Worm (Caenorhabditis elegans) whole organism, L4 larva: Measurements from ENCODE around the gene sri-60.
A peak's percentile ranks its signal among the peaks of the same experiment; 100 is the strongest.
"Not testable (repeated sequence)": the region's sequence is repeated elsewhere in the genome, so short reads cannot be mapped to it uniquely, and the experiment has no call there.

Experiments used
- D1046.2 ChIP-seq: fragments of 200-800 bp; sonication (Bioruptor generic); IDR thresholded peaks from 2 replicates; pipeline ENCODE4 v1.3.6; 2022; ENCODE audit warnings: missing genetic modification characterization, missing compliant biosample characterization
- F26F4.8 ChIP-seq: fragments of 200-800 bp; sonication (Bioruptor generic); conservative IDR thresholded peaks from 2 replicates; pipeline ENCODE4 v1.3.6; 2022; ENCODE audit warnings: missing genetic modification characterization, missing compliant biosample characterization
- T26A8.4 ChIP-seq: fragments of 200-800 bp; sonication (Bioruptor generic); IDR thresholded peaks from 2 replicates; pipeline ENCODE4 v1.3.6; 2022; ENCODE audit warnings: missing genetic modification characterization, missing compliant biosample characterization
- Y48G9A.11 ChIP-seq: fragments of 200-800 bp; sonication (Bioruptor generic); IDR thresholded peaks from 2 replicates; pipeline ENCODE4 v1.3.6; 2022; ENCODE audit warnings: missing genetic modification reagents, missing genetic modification characterization, missing compliant biosample characterization
- ZK546.5 ChIP-seq, 2 experiments: sonication (generic microtip); optimal IDR thresholded peaks; 2 replicates each; lab custom pipeline; 2017; ENCODE audit warnings: missing biosample characterization in 2 of 2, missing genetic modification characterization in 2 of 2
- aha-1 ChIP-seq: fragments of 150-350 bp; peaks from one replicate; lab custom pipeline; 2014; ENCODE audit warnings: missing biosample characterization, missing genetic modification characterization
- ceh-20 ChIP-seq: fragments of 200-800 bp; sonication (Bioruptor generic); IDR thresholded peaks from 2 replicates; pipeline ENCODE4 v1.3.6; 2022; ENCODE audit warnings: missing genetic modification reagents, missing genetic modification characterization, missing compliant biosample characterization
- ceh-62 ChIP-seq: sonication (generic microtip); optimal IDR thresholded peaks from 2 replicates; lab custom pipeline; 2017; ENCODE audit warnings: missing biosample characterization, missing genetic modification characterization
- cey-2 ChIP-seq: sonication (generic microtip); optimal IDR thresholded peaks from 3 replicates; lab custom pipeline; 2017; ENCODE audit warnings: missing genetic modification characterization, mild to moderate bottlenecking, missing compliant biosample characterization, antibody characterized with exemption, borderline replicate concordance; ENCODE audit not compliant: insufficient read depth
- ctbp-1 ChIP-seq: fragments of 200-800 bp; sonication (Bioruptor generic); IDR thresholded peaks from 2 replicates; pipeline ENCODE4 v1.3.6; 2022; ENCODE audit warnings: missing genetic modification reagents, missing genetic modification characterization, missing compliant biosample characterization
- daf-16 ChIP-seq, 3 experiments: sonication (generic microtip); optimal IDR thresholded peaks; 2 replicates each; lab custom pipeline; 2016 to 2017; ENCODE audit warnings: missing genetic modification characterization in 3 of 3, missing genetic modification reagents in 3 of 3, mild to moderate bottlenecking in 2 of 3, missing compliant biosample characterization in 2 of 3, missing biosample characterization in 1 of 3, moderate library complexity in 1 of 3
- daf-19 ChIP-seq: fragments of 200-800 bp; sonication (Bioruptor generic); conservative IDR thresholded peaks from 2 replicates; pipeline ENCODE4 v1.3.6; 2022; ENCODE audit warnings: missing genetic modification characterization, missing compliant biosample characterization
- fkh-10 ChIP-seq: fragments of 150-350 bp; optimal IDR thresholded peaks from 2 replicates; lab custom pipeline; 2014; ENCODE audit warnings: missing biosample characterization, missing genetic modification reagents, missing genetic modification characterization
- gei-8 ChIP-seq: fragments of 200-800 bp; sonication (Bioruptor generic); optimal IDR thresholded peaks from 2 replicates; lab custom pipeline; 2018; ENCODE audit warnings: mild to moderate bottlenecking, missing genetic modification characterization, missing compliant biosample characterization
- hlh-30 ChIP-seq: sonication (generic microtip); optimal IDR thresholded peaks from 2 replicates; lab custom pipeline; 2017; ENCODE audit warnings: antibody characterized with exemption, mild to moderate bottlenecking, missing genetic modification characterization, missing compliant biosample characterization; ENCODE audit not compliant: insufficient read depth
- lim-7 ChIP-seq: fragments of 200-800 bp; sonication (Bioruptor generic); IDR thresholded peaks from 2 replicates; pipeline ENCODE4 v1.3.6; 2022; ENCODE audit warnings: missing genetic modification characterization, missing compliant biosample characterization
- lsy-2 ChIP-seq, 2 experiments: fragments of 150-350 bp in 1 of 2; sonication (generic microtip) in 1 of 2; optimal IDR thresholded peaks; 2 replicates each; lab custom pipeline; 2014 to 2017; ENCODE audit warnings: missing biosample characterization in 2 of 2, missing genetic modification characterization in 2 of 2
- mdt-29 ChIP-seq: fragments of 200-800 bp; sonication (Bioruptor generic); IDR thresholded peaks from 2 replicates; pipeline ENCODE4 v1.3.6; 2022; ENCODE audit warnings: missing genetic modification reagents, missing genetic modification characterization, missing compliant biosample characterization
- mxl-2 ChIP-seq: fragments of 200-800 bp; sonication (Bioruptor generic); conservative IDR thresholded peaks from 2 replicates; pipeline ENCODE4 v1.3.6; 2022; ENCODE audit warnings: missing genetic modification reagents, missing genetic modification characterization, missing compliant biosample characterization
- nhr-102 ChIP-seq: sonication (generic microtip); optimal IDR thresholded peaks from 2 replicates; lab custom pipeline; 2016; ENCODE audit warnings: mild to moderate bottlenecking, missing genetic modification characterization, moderate library complexity, missing compliant biosample characterization
- nhr-11 ChIP-seq: fragments of 150-350 bp; optimal IDR thresholded peaks from 2 replicates; lab custom pipeline; 2014; ENCODE audit warnings: missing biosample characterization, missing genetic modification characterization
- php-3 ChIP-seq: fragments of 200-800 bp; sonication (Bioruptor generic); IDR thresholded peaks from 2 replicates; pipeline ENCODE4 v1.3.6; 2022; ENCODE audit warnings: missing genetic modification reagents, missing genetic modification characterization, missing compliant biosample characterization
- pqm-1 ChIP-seq: sonication (generic microtip); optimal IDR thresholded peaks from 2 replicates; lab custom pipeline; 2017; ENCODE audit warnings: missing biosample characterization, missing genetic modification characterization
- set-16 ChIP-seq: fragments of 200-800 bp; sonication (Bioruptor generic); IDR thresholded peaks from 2 replicates; pipeline ENCODE4 v1.3.6; 2022; ENCODE audit warnings: missing genetic modification reagents, missing genetic modification characterization, missing compliant biosample characterization
- snpc-4 ChIP-seq: fragments of 150-350 bp; optimal IDR thresholded peaks from 2 replicates; lab custom pipeline; 2014; ENCODE audit warnings: missing biosample characterization, missing genetic modification characterization
- spr-3 ChIP-seq: fragments of 200-800 bp; sonication (Bioruptor generic); optimal IDR thresholded peaks from 2 replicates; lab custom pipeline; 2018; ENCODE audit warnings: mild to moderate bottlenecking, missing genetic modification characterization, missing compliant biosample characterization
- tra-1 ChIP-seq: fragments of 200-800 bp; sonication (Bioruptor generic); IDR thresholded peaks from 2 replicates; pipeline ENCODE4 v1.3.6; 2022; ENCODE audit warnings: missing genetic modification reagents, missing genetic modification characterization, missing compliant biosample characterization
- unc-130 ChIP-seq: sonication (generic microtip); optimal IDR thresholded peaks from 2 replicates; lab custom pipeline; 2016; ENCODE audit warnings: missing genetic modification reagents, missing genetic modification characterization, missing compliant biosample characterization
- unc-62 ChIP-seq, 3 experiments: fragments of 150-350 bp in 1 of 3; sonication (generic microtip); optimal IDR thresholded peaks in 2 of 3; peaks in 1 of 3; 1 replicate in 1 of 3; 2 replicates in 2 of 3; lab custom pipeline; 2014 to 2017; ENCODE audit warnings: missing biosample characterization in 3 of 3, missing genetic modification characterization in 3 of 3, missing genetic modification reagents in 3 of 3, missing genotype in 1 of 3
- zip-2 ChIP-seq: fragments of 150-350 bp; optimal IDR thresholded peaks from 2 replicates; lab custom pipeline; 2014; ENCODE audit warnings: missing biosample characterization, missing genetic modification characterization

The sri-60 gene

DNA sequence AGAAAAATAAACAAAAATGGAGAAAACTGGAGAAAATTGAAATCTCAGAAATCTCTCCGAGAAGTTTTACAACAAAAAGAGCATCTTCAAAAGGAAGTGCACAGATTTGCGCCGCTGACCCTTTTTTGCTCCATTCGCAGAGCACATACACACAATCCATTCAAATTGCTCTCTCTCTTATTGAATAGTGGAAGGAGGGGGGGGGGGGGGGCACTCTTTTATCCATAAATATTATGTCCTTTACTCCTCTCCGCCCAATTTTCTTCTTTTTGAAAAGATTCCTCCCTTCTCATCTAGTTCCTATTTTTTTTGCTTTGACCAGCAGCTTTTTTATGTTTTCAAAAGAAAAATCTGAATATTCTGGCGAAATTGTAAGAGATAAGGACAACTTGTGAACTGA lies 7.6 kb downstream of the sri-60 start:
- no peak for TF ChIP-seq ceh-20 (GFP tag; lab: Robert Waterston, UW)
- TF ChIP-seq fkh-10 (GFP tag; lab: Kevin White, UChicago), result peak; percentile 40
- TF ChIP-seq, all 104 proteins: peak for 1

DNA sequence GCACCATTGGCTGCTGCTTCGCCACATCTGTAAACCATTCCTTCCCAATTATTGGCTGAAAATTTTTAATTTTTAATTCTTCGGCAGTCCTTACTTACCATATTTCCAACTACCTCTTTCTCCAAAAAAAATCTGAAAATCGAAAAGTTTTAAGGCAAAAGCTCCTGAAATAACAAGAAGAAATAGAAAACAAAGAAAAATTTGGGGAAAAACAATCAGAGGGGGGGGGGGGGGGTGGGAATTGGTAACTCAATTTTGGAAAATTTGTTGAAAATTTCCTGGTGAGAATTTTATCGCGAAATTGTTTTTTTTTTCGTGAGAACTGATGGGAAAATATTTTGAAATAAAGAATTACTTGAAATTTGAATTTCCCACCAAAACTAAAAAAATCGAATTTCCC lies 10.2 kb downstream of the sri-60 start, which contains the start of gene set-11:
set-11 (minus strand) TSS at position 101 of the 400 bp plus-strand sequence.
- TF ChIP-seq gei-8 (GFP tag; lab: Kevin White, UChicago) (no peak), snpc-4 (tag; lab: Kevin White, UChicago) (no peak), ceh-62 (no peak), T26A8.4 (GFP tag; lab: Robert Waterston, UW) (no peak), cey-2 (tag; lab: Kevin White, UChicago) (no peak), lsy-2 (tag; optimal IDR thresholded peaks at IDR 0.05; lab: Kevin White, UChicago) (no peak)

DNA sequence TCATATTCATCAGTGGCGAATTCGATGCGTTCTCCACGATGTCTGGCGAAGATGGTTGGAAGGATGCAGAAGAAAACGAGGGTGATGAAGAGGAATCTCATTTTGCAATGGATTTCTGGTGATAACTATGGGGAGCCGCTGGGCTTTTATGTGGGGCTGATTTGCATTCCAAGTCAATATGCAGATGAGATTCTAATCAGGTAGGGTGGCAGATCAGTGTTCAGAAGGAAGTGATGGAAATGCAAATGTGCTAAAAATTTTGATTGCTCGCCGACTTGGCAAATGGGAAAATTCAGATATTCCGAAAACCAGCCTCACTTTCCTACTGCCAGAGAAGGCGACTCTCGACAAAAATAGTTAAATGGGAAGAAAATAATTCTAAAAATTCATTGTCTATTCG lies 12.6 kb downstream of the sri-60 start, which contains the start of gene nspf-3:
nspf-3 (minus strand) TSS at position 101 of the 400 bp plus-strand sequence.
- TF ChIP-seq unc-62 (GFP tag; optimal IDR thresholded peaks at IDR 0.05 in 1 of 2; lab: Kevin White, UChicago) (peak in 1 of 2 experiments; percentile 66), unc-62 (tag; optimal IDR thresholded peaks at IDR 0.05; lab: Kevin White, UChicago) (no peak), pqm-1 (tag; lab: Kevin White, UChicago) (no peak)

DNA sequence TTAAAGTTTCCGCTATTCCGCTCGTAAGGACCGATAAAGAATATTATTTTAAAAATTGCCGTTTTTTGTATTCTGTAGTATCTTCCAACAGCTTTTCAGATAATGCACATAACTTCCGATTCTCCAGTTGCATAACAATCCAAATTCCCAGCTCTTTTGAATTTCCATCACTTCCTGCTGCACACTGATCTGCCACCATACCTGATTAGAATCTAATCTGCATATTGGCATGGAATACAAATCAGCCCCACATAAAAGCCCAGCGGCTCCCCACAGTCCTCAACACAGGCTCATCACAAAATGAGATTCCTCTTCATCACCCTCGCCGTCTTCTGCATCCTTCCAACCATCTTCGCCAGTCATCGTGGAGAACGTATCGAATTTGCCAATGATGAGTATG lies 14.0 kb downstream of the sri-60 start, which contains the start of gene nspf-2:
nspf-2 (plus strand) TSS at position 301 of the 400 bp plus-strand sequence.
- not testable (repeated sequence) for TF ChIP-seq D1046.2 (GFP tag; lab: Robert Waterston, UW); hlh-30; snpc-4 (tag; lab: Kevin White, UChicago)

DNA sequence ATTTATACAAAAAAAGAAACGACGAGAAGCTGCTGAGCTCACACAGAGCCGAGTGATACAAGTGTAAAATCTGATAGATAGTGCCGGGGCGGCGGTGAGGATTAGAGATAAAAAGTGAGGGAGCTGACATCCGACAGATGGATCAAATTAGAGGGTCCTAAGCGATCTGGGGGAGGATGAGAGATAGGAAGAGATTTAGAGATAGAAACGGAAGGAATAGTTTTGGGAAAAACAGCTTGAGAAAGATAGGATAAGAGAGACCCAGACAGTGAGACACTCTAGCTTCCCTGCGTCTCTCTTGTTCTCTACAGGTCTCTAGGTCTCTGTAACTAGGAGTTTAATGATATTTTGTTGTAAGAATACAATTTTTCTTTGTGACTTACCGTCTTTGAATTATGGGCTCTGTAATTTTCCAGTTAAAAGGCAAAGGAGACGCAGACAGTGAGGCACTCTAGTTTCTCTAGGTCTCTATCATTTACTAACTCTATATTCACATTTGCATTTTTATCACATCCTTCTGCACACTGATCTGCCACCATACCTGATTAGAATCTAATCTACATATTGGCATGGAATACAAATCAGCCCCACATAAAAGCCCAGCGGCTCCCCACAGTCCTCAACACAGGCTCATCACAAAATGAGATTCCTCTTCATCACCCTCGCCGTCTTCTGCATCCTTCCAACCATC lies 15.5 kb downstream of the sri-60 start, which contains the start of the genes sup-9 and nspf-1:
sup-9 (minus strand) TSS at position 43 of the 691 bp plus-strand sequence.
nspf-1 (plus strand) TSS at position 641 of the 691 bp plus-strand sequence.
- TF ChIP-seq php-3 (GFP tag; lab: Robert Waterston, UW) (no peak), daf-16 (GFP tag; optimal IDR thresholded peaks at IDR 0.05; lab: Kevin White, UChicago) (peak in 1 of 2 experiments; percentile 45), daf-16 (tag; optimal IDR thresholded peaks at IDR 0.05; lab: Kevin White, UChicago) (no peak), set-16 (GFP tag; lab: Robert Waterston, UW) (no peak), Y48G9A.11 (GFP tag; lab: Robert Waterston, UW) (no peak), ctbp-1 (GFP tag; lab: Robert Waterston, UW) (0 out of 2 replicates have a peak, but pooled peaks have one; percentile 32), daf-19 (GFP tag; lab: Robert Waterston, UW) (no peak), mxl-2 (GFP tag; lab: Robert Waterston, UW) (no peak), aha-1 (tag; lab: Kevin White, UChicago) (no peak), spr-3 (no peak), nhr-11 (tag; lab: Kevin White, UChicago) (peak; percentile 9)

DNA sequence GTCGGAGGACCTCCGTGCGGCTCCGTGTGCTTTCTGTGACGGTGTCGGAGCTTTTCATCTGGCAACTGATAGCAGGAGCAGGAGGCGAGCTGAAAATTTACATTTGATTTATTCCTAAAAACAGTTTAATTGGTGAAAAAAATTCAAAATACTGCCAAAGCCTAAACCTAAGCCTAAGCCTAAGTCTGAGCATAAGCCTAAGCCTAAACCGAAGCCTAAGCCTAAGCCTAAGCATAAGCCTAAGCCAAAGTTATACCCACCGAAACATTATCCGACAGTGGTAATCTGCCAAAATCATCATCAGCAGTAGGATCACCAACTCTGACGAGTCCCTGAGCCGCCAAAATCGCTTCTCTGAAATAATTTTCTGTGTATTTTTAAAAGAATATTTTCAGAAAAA lies 17.9 kb downstream of the sri-60 start:
- TF ChIP-seq cey-2 (tag; lab: Kevin White, UChicago) (no peak), aha-1 (tag; lab: Kevin White, UChicago) (peak; percentile 96)

DNA sequence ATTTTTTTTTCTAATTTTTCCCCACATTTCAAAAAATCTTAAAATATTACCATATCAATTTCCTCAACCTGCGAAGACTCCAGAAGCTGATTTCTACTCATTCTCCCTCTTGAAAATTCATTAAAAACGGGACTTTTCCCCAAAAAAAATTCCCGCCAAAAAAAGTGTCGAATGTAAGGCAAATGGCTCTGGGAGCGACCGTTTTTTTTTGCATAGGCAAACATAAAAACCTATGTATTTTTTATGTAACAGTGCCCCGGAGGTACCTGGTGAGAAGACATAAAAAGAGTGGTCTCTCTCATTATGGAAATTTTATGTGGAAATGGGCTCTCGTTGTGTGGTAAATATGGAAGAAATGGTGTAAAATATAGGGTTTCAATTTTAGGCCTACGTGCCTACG lies 18.4 kb downstream of the sri-60 start, which contains the start of gene ceh-87:
ceh-87 (minus strand) TSS at position 101 of the 400 bp plus-strand sequence.
- TF ChIP-seq F26F4.8 (GFP tag; lab: Robert Waterston, UW) (no peak), mdt-29 (GFP tag; lab: Robert Waterston, UW) (no peak), lim-7 (GFP tag; lab: Robert Waterston, UW) (no peak), tra-1 (GFP tag; lab: Robert Waterston, UW) (no peak), zip-2 (tag; lab: Kevin White, UChicago) (no peak), nhr-102 (tag; lab: Kevin White, UChicago) (no peak), ZK546.5 (tag; optimal IDR thresholded peaks at IDR 0.05; lab: Kevin White, UChicago) (no peak), unc-130 (GFP tag; lab: Kevin White, UChicago) (no peak)
